Fruit fly (Drosophila melanogaster): ENCODE results near the gene CG5516.

Gene CG5516

DNA sequence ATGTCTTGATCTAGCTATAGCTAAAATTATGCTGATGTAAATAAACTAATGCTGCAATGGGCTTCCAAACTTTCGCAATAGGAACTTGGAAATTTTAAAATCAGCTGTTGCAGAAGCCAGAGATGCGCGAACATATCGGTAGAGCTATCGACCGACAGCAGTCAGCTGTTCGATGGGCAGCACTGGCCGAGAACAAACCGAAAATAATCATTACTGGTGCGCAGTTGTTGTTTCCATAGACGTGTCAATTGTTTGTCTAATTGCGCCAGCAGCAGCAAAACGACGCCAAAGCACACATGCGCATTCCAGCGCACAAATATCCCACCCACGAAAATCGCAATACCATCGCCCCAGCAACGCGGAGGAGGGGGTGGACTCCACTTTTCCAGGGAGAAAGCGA is 28.7 kb upstream of the CG5516 start, which contains the start of gene Sap47:
Sap47 (plus strand) TSS at position 149 of the 400 bp plus-strand sequence.
- TF ChIP-seq kay (GFP tag; ENCODE audit: borderline replicate concordance) (no peak), CG12768 (GFP tag; optimal IDR thresholded peaks at IDR 0.05) (peak; percentile 25), Crg-1 (GFP tag; optimal IDR thresholded peaks at IDR 0.05) (no peak), CG1620 (GFP tag; optimal IDR thresholded peaks at IDR 0.05) (peak; percentile 15), bab1 (GFP tag; optimal IDR thresholded peaks at IDR 0.05) (peak; percentile 74), CG7101 (tag; optimal IDR thresholded peaks at IDR 0.05) (no peak), cic (GFP tag; optimal IDR thresholded peaks at IDR 0.05) (peak; percentile 47), tj (GFP tag; optimal IDR thresholded peaks at IDR 0.05) (peak; percentile 15), Hr96 (GFP tag; optimal IDR thresholded peaks at IDR 0.05) (no peak), toe (GFP tag; optimal IDR thresholded peaks at IDR 0.05) (no peak), CG11617 (GFP tag; optimal IDR thresholded peaks at IDR 0.05) (no peak), Mnt (GFP tag; optimal IDR thresholded peaks at IDR 0.05) (peak; percentile 44)

DNA sequence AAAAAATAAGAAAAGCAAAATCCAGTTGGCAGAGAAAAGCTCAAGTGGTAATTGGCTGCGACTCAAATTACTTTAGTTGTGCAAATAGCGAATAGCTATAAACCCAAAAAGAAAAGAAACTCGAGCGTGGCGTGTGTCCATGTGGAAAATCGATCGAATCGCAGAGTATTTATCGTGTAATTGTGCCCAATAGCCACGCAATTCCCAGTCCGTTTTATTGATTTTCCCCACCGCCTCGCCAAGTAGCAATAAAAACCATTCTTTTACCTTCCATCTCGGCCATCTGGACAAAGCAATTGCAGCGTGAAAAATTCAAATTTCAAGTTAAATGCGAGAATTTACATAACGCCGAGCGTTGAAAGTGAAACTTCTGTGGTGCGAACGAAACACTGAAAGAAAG is 28.1 kb upstream of the CG5516 start:
- no peak for TF ChIP-seq toe (GFP tag; optimal IDR thresholded peaks at IDR 0.05)
- no peak for TF ChIP-seq CG12768 (GFP tag; optimal IDR thresholded peaks at IDR 0.05)
- TF ChIP-seq CG1620 (GFP tag; optimal IDR thresholded peaks at IDR 0.05): no peak
- TF ChIP-seq CG14711 (tag; optimal IDR thresholded peaks at IDR 0.05): no peak
- TF ChIP-seq ovo (GFP tag; optimal IDR thresholded peaks at IDR 0.05): no peak
- TF ChIP-seq cnc (optimal IDR thresholded peaks at IDR 0.05): no peak
- no peak for TF ChIP-seq Hr96 (GFP tag; optimal IDR thresholded peaks at IDR 0.05)
- TF ChIP-seq pad (GFP tag; optimal IDR thresholded peaks at IDR 0.05): no peak
- TF ChIP-seq cic (GFP tag; optimal IDR thresholded peaks at IDR 0.05): no peak
- no peak for TF ChIP-seq Clk (GFP tag; optimal IDR thresholded peaks at IDR 0.05)
- no peak for TF ChIP-seq CG7045 (GFP tag; optimal IDR thresholded peaks at IDR 0.05)
- no peak for TF ChIP-seq CG5204 (GFP tag; optimal IDR thresholded peaks at IDR 0.05)
- no peak for TF ChIP-seq kay (GFP tag; ENCODE audit: borderline replicate concordance)
- no peak for TF ChIP-seq CG11617 (GFP tag; optimal IDR thresholded peaks at IDR 0.05)
- TF ChIP-seq CG33017 (tag; optimal IDR thresholded peaks at IDR 0.05): no peak
- TF ChIP-seq bab1 (GFP tag; optimal IDR thresholded peaks at IDR 0.05): no peak
- no peak for TF ChIP-seq Mnt (GFP tag; optimal IDR thresholded peaks at IDR 0.05)

DNA sequence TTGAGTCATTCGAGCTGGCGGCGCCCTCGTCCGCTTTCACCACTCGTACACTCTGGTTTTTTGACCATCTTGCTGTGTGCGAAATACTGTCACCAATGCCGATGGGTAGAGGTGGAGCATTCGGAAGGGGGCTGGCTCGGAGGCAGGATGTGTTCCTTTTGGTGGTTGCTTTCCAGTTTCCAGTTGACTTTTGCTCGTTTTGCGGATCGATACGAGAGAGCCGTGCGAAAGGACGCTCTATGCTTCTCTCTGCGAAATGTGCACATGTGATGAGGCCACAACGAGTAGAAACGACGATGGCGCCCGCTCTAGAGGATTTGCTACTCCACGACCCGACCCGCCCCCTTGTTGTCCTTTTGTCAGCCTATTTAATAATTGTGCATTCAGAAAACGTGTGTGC is 26.0 kb upstream of the CG5516 start:
- TF ChIP-seq CG33017 (tag; optimal IDR thresholded peaks at IDR 0.05) (no peak), tj (GFP tag; optimal IDR thresholded peaks at IDR 0.05) (no peak), ovo (GFP tag; optimal IDR thresholded peaks at IDR 0.05) (no peak), CG7101 (tag; optimal IDR thresholded peaks at IDR 0.05) (no peak), Mnt (GFP tag; optimal IDR thresholded peaks at IDR 0.05) (no peak), CG5204 (GFP tag; optimal IDR thresholded peaks at IDR 0.05) (no peak), CG12768 (GFP tag; optimal IDR thresholded peaks at IDR 0.05) (no peak), Hr96 (GFP tag; optimal IDR thresholded peaks at IDR 0.05) (no peak), Crg-1 (GFP tag; optimal IDR thresholded peaks at IDR 0.05) (no peak), toe (GFP tag; optimal IDR thresholded peaks at IDR 0.05) (no peak), CG11617 (GFP tag; optimal IDR thresholded peaks at IDR 0.05) (no peak), bab1 (GFP tag; optimal IDR thresholded peaks at IDR 0.05) (no peak), kay (GFP tag; ENCODE audit: borderline replicate concordance) (no peak), CG1620 (GFP tag; optimal IDR thresholded peaks at IDR 0.05) (no peak), CG14711 (tag; optimal IDR thresholded peaks at IDR 0.05) (no peak), Clk (GFP tag; optimal IDR thresholded peaks at IDR 0.05) (no peak)

DNA sequence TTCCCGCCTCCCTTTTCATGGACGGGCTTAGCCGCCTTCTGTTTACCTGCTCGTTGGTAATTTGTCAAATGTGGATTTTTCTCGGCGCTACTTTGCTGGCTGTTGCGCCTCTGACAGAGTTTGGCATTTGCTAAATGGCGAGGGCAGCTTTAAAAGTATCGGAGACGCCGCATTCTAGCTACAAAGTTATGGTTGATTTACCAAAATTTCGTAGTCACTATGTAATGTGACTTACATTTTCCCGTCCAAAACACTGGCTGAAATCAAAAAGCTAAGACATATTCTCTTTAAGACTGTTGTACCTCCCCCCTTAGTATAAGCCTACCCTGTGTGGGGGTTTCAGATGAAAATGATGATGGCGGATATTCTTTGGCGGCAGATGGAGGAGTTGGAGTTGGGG is 16.1 kb upstream of the CG5516 start:
- TF ChIP-seq cic (GFP tag; optimal IDR thresholded peaks at IDR 0.05) (no peak), CG7045 (GFP tag; optimal IDR thresholded peaks at IDR 0.05) (no peak), CG1620 (GFP tag; optimal IDR thresholded peaks at IDR 0.05) (no peak), CG11617 (GFP tag; optimal IDR thresholded peaks at IDR 0.05) (no peak), toe (GFP tag; optimal IDR thresholded peaks at IDR 0.05) (no peak), Hr96 (GFP tag; optimal IDR thresholded peaks at IDR 0.05) (no peak), CG5204 (GFP tag; optimal IDR thresholded peaks at IDR 0.05) (no peak), pad (GFP tag; optimal IDR thresholded peaks at IDR 0.05) (no peak), CG12768 (GFP tag; optimal IDR thresholded peaks at IDR 0.05) (no peak), CG33017 (tag; optimal IDR thresholded peaks at IDR 0.05) (no peak)

DNA sequence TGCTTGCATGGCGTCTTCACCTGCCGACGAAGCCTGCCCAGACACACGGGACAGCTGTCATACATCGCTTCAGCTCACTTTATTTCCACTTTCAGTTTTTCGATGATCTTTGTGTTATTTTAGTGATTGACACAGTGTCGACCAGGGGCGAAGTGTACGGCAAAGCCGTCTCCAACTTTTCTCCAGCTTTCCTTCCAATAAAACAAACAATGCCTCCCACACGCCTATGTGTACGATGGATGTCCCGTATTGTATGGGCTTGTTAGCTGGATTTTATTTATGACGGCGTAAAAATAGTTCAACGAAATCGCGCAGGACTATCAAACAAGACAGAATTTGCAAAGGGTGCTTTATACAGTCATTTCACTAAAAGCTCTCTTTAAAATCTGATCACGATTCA is 12.8 kb upstream of the CG5516 start, which contains the start of the genes CG31088 and CG46383:
CG31088 (minus strand) TSS at position 101 of the 400 bp plus-strand sequence.
CG46383 (minus strand) TSS at position 101 of the 400 bp plus-strand sequence.
- TF ChIP-seq ovo (GFP tag; optimal IDR thresholded peaks at IDR 0.05) (no peak), CG14711 (tag; optimal IDR thresholded peaks at IDR 0.05) (no peak), CG5204 (GFP tag; optimal IDR thresholded peaks at IDR 0.05) (no peak), kay (GFP tag; ENCODE audit: borderline replicate concordance) (no peak), Clk (GFP tag; optimal IDR thresholded peaks at IDR 0.05) (no peak), CG7045 (GFP tag; optimal IDR thresholded peaks at IDR 0.05) (no peak), Mnt (GFP tag; optimal IDR thresholded peaks at IDR 0.05) (no peak), CG12768 (GFP tag; optimal IDR thresholded peaks at IDR 0.05) (no peak), toe (GFP tag; optimal IDR thresholded peaks at IDR 0.05) (no peak), CG7101 (tag; optimal IDR thresholded peaks at IDR 0.05) (no peak), cic (GFP tag; optimal IDR thresholded peaks at IDR 0.05) (no peak), cnc (optimal IDR thresholded peaks at IDR 0.05) (no peak), CG33017 (tag; optimal IDR thresholded peaks at IDR 0.05) (no peak), Crg-1 (GFP tag; optimal IDR thresholded peaks at IDR 0.05) (no peak), CG1620 (GFP tag; optimal IDR thresholded peaks at IDR 0.05) (no peak), bab1 (GFP tag; optimal IDR thresholded peaks at IDR 0.05) (no peak), tj (GFP tag; optimal IDR thresholded peaks at IDR 0.05) (no peak), Hr96 (GFP tag; optimal IDR thresholded peaks at IDR 0.05) (no peak), pad (GFP tag; optimal IDR thresholded peaks at IDR 0.05) (no peak), CG11617 (GFP tag; optimal IDR thresholded peaks at IDR 0.05) (no peak)

DNA sequence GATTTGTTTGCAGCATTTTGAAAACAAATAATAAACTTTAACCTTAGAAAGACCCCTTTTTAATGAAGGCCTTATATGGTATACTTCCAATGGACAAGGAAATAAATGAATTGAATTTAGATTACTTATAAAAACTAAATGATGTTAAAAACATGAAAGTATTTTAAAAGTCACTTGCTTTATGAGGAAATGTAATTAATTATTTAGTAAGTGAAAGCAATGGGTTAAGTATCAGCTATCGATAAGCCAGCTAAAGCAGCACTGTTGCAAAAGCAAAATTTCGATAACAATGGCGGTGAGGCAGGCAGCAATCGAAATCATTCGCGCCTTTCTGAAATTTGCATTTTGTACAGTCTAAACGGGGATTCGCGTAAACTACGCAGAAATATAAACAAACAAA is 1.5 kb downstream of the CG5516 start, which contains the start of the genes CG32856 and Rbf2:
CG32856 (minus strand) TSS at position 183 of the 400 bp plus-strand sequence.
Rbf2 (plus strand) TSS at position 278 of the 400 bp plus-strand sequence.
- TF ChIP-seq Clk (GFP tag; optimal IDR thresholded peaks at IDR 0.05) (no peak), toe (GFP tag; optimal IDR thresholded peaks at IDR 0.05) (peak; percentile 72), tj (GFP tag; optimal IDR thresholded peaks at IDR 0.05) (peak; percentile 64), Crg-1 (GFP tag; optimal IDR thresholded peaks at IDR 0.05) (peak; percentile 70), CG7101 (tag; optimal IDR thresholded peaks at IDR 0.05) (peak; percentile 95), cnc (optimal IDR thresholded peaks at IDR 0.05) (no peak), cic (GFP tag; optimal IDR thresholded peaks at IDR 0.05) (peak; percentile 31), CG7045 (GFP tag; optimal IDR thresholded peaks at IDR 0.05) (peak; percentile 71), CG14711 (tag; optimal IDR thresholded peaks at IDR 0.05) (peak; percentile 60), ovo (GFP tag; optimal IDR thresholded peaks at IDR 0.05) (peak; percentile 73), pad (GFP tag; optimal IDR thresholded peaks at IDR 0.05) (peak; percentile 2), kay (GFP tag; ENCODE audit: borderline replicate concordance) (no peak), CG5204 (GFP tag; optimal IDR thresholded peaks at IDR 0.05) (no peak), CG33017 (tag; optimal IDR thresholded peaks at IDR 0.05) (peak; percentile 94), bab1 (GFP tag; optimal IDR thresholded peaks at IDR 0.05) (peak; percentile 92), CG1620 (GFP tag; optimal IDR thresholded peaks at IDR 0.05) (peak; percentile 94), Mnt (GFP tag; optimal IDR thresholded peaks at IDR 0.05) (peak; percentile 64), CG11617 (GFP tag; optimal IDR thresholded peaks at IDR 0.05) (peak; percentile 87), CG12768 (GFP tag; optimal IDR thresholded peaks at IDR 0.05) (peak; percentile 28), Hr96 (GFP tag; optimal IDR thresholded peaks at IDR 0.05) (peak; percentile 85)

Measured in whole organism, adult.